Worm (Caenorhabditis elegans) whole organism, L1 larva: ENCODE results near the gene Y102A11A.1.

ENCODE experiments used
- C16A3.4 ChIP-seq: fragments of 150-350 bp; optimal IDR thresholded peaks from 2 replicates; lab custom pipeline; 2014; ENCODE audit warnings: missing biosample characterization, missing genetic modification characterization
- jun-1 ChIP-seq: fragments of 150-350 bp; optimal IDR thresholded peaks from 2 replicates; lab custom pipeline; 2014; ENCODE audit warnings: missing biosample characterization, missing genetic modification reagents, missing genetic modification characterization
- lin-39 ChIP-seq: fragments of 150-350 bp; optimal IDR thresholded peaks from 2 replicates; lab custom pipeline; 2014; ENCODE audit warnings: missing biosample characterization, missing genetic modification reagents, missing genetic modification characterization
- nhr-12 ChIP-seq: sonication (generic microtip); optimal IDR thresholded peaks from 2 replicates; lab custom pipeline; 2017; ENCODE audit warnings: missing biosample characterization, missing genetic modification characterization
- nhr-28 ChIP-seq: fragments of 150-350 bp; optimal IDR thresholded peaks from 2 replicates; lab custom pipeline; 2014; ENCODE audit warnings: missing biosample characterization, missing genetic modification characterization
- nhr-71 ChIP-seq: sonication (generic microtip); optimal IDR thresholded peaks from 2 replicates; lab custom pipeline; 2016; ENCODE audit warnings: mild to moderate bottlenecking, missing genetic modification characterization, moderate library complexity, missing compliant biosample characterization
- ztf-11 ChIP-seq, 2 experiments: sonication (generic microtip); optimal IDR thresholded peaks; 2 replicates each; lab custom pipeline; 2016 to 2017; ENCODE audit warnings: missing genetic modification characterization in 2 of 2, missing biosample characterization in 1 of 2, missing compliant biosample characterization in 1 of 2

DNA sequence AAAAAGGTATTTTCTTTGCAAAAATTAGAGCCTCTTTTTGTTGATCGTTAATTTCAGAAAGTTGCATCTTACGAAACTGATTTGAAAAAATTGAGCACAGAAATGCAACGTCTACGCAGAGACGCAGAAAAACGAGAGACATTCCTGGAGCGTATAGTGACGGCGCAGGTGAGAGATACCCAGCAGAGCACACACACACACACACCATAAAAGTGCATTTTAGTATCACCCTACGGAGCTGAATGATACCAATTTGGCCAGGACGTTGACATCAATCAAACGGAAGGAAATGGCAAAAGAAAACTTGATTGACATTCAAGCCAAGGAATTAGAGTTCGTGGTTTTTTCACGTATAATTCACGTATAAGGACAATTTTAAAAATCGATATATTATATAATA lies 37.1 kb upstream of the Y102A11A.1 start:
- TF ChIP-seq lin-39 (tag; lab: Kevin White, UChicago), result no peak
- TF ChIP-seq C16A3.4, result no peak
- no peak for TF ChIP-seq nhr-71 (tag; lab: Kevin White, UChicago)
- no peak for TF ChIP-seq jun-1 (tag; lab: Kevin White, UChicago)
- no peak for TF ChIP-seq nhr-12
- no peak for TF ChIP-seq ztf-11 (tag; optimal IDR thresholded peaks at IDR 0.05; lab: Kevin White, UChicago)
- TF ChIP-seq nhr-28, result no peak
